Worm (Caenorhabditis elegans): ENCODE measurements around the gene C55C3.7.

- no peak for TF ChIP-seq ztf-11 (tag; optimal IDR thresholded peaks at IDR 0.05)
- TF ChIP-seq snpc-4 (tag; optimal IDR thresholded peaks at IDR 0.05): no peak
- no peak for TF ChIP-seq nfya-1 (tag; optimal IDR thresholded peaks at IDR 0.05; ENCODE audit: insufficient read depth)
- TF ChIP-seq nhr-237 (tag; optimal IDR thresholded peaks at IDR 0.05): no peak
- TF ChIP-seq elt-3 (tag; optimal IDR thresholded peaks at IDR 0.05): no peak
- no peak for TF ChIP-seq tbx-2 (tag; optimal IDR thresholded peaks at IDR 0.05)
- TF ChIP-seq unc-62 (GFP tag; optimal IDR thresholded peaks at IDR 0.05): no peak
- no peak for TF ChIP-seq pha-4 (tag; optimal IDR thresholded peaks at IDR 0.05)
- no peak for TF ChIP-seq pqm-1 (tag; optimal IDR thresholded peaks at IDR 0.05)
Observed at ce11 chrIV:5723659-5724058, 41.2 kb upstream of the C55C3.7 start.

Data from whole organism, L3 larva.